Fruit fly (Drosophila melanogaster) whole organism, embryonic: ENCODE data around the gene Psn.
A peak's percentile ranks its signal among the peaks of the same experiment; 100 is the strongest.

Experiments used
- Atf-2 ChIP-seq: fragments of 200-800 bp; sonication (Bioruptor generic); optimal IDR thresholded peaks from 2 replicates; lab custom pipeline; 2016; ENCODE audit warnings: missing biosample characterization, missing genetic modification characterization
- Awh ChIP-seq: fragments of 200-800 bp; sonication (Bioruptor generic); IDR thresholded peaks from 2 replicates; pipeline ENCODE4, ENCODE4 v1.3.6; 2022; ENCODE audit warnings: missing biosample characterization, missing genetic modification characterization
- BtbVII ChIP-seq: fragments of 200-800 bp; sonication (Bioruptor generic); optimal IDR thresholded peaks from 3 replicates; lab custom pipeline; 2017; ENCODE audit warnings: missing biosample characterization, mild to moderate bottlenecking, missing genetic modification characterization
- CG11085 ChIP-seq: fragments of 200-800 bp; sonication (Bioruptor generic); IDR thresholded peaks from 2 replicates; pipeline ENCODE4 v1.3.6; 2022; ENCODE audit warnings: missing biosample characterization, missing genetic modification characterization
- CG11398 ChIP-seq: fragments of 200-800 bp; sonication (Bioruptor generic); optimal IDR thresholded peaks from 2 replicates; lab custom pipeline; 2016; ENCODE audit warnings: missing biosample characterization, missing genetic modification characterization
- CG11696 ChIP-seq: fragments of 200-800 bp; sonication (Bioruptor generic); IDR thresholded peaks from 2 replicates; pipeline ENCODE4 v1.3.6; 2022; ENCODE audit warnings: missing biosample characterization, missing genetic modification characterization
- CG13624 ChIP-seq: fragments of 200-800 bp; sonication (Bioruptor generic); optimal IDR thresholded peaks from 2 replicates; lab custom pipeline; 2016; ENCODE audit warnings: missing biosample characterization, missing genetic modification characterization
- CG14965 ChIP-seq: fragments of 200-800 bp; sonication (Bioruptor generic); optimal IDR thresholded peaks from 2 replicates; lab custom pipeline; 2016; ENCODE audit warnings: missing biosample characterization, missing genetic modification characterization, borderline replicate concordance
- CG15479 ChIP-seq: fragments of 200-800 bp; sonication (Bioruptor generic); optimal IDR thresholded peaks from 3 replicates; lab custom pipeline; 2019; ENCODE audit warnings: missing biosample characterization, mild to moderate bottlenecking, missing genetic modification characterization, moderate library complexity
- CG15514 ChIP-seq: fragments of 200-800 bp; sonication (Bioruptor generic); optimal IDR thresholded peaks from 3 replicates; lab custom pipeline; 2017; ENCODE audit warnings: missing biosample characterization, missing genetic modification characterization, mild to moderate bottlenecking, moderate library complexity, missing genetic modification reagents
- CG16813 ChIP-seq: fragments of 200-800 bp; sonication (Bioruptor generic); IDR thresholded peaks from 3 replicates; pipeline ENCODE4 v1.3.6; 2022; ENCODE audit warnings: missing biosample characterization, missing genetic modification characterization; ENCODE audit not compliant: partially characterized antibody
- CG17385 ChIP-seq: fragments of 200-800 bp; sonication (Bioruptor generic); optimal IDR thresholded peaks from 3 replicates; lab custom pipeline; 2018; ENCODE audit warnings: missing biosample characterization, mild to moderate bottlenecking, missing genetic modification characterization
- CG17912 ChIP-seq: fragments of 200-800 bp; sonication (Bioruptor generic); optimal IDR thresholded peaks from 2 replicates; lab custom pipeline; 2018; ENCODE audit warnings: missing biosample characterization, mild to moderate bottlenecking, missing genetic modification characterization
- CG2678 ChIP-seq: fragments of 200-800 bp; sonication (Bioruptor generic); optimal IDR thresholded peaks from 3 replicates; lab custom pipeline; 2019; ENCODE audit warnings: missing biosample characterization, mild to moderate bottlenecking, missing genetic modification characterization, moderate library complexity
- CG3838 ChIP-seq: fragments of 200-800 bp; sonication (Bioruptor generic); optimal IDR thresholded peaks from 3 replicates; lab custom pipeline; 2016; ENCODE audit warnings: missing biosample characterization, missing genetic modification characterization
- CG4707 ChIP-seq: fragments of 200-800 bp; sonication (Bioruptor generic); optimal IDR thresholded peaks from 2 replicates; lab custom pipeline; 2018; ENCODE audit warnings: missing biosample characterization, mild to moderate bottlenecking, missing genetic modification characterization, moderate library complexity
- CG6175 ChIP-seq: fragments of 200-800 bp; sonication (Bioruptor generic); IDR thresholded peaks from 3 replicates; pipeline ENCODE4 v1.3.6; 2022; ENCODE audit warnings: missing biosample characterization, missing genetic modification characterization
- CG8359 ChIP-seq: fragments of 200-800 bp; sonication (Bioruptor generic); optimal IDR thresholded peaks from 2 replicates; lab custom pipeline; 2017; ENCODE audit warnings: missing biosample characterization, mild to moderate bottlenecking, missing genetic modification characterization, borderline replicate concordance
- CG8478 ChIP-seq: fragments of >200 bp; optimal IDR thresholded peaks from 2 replicates; lab custom pipeline; 2018
- CG8765 ChIP-seq: fragments of 200-800 bp; sonication (Bioruptor generic); IDR thresholded peaks from 2 replicates; pipeline ENCODE4 v1.3.6; 2022; ENCODE audit warnings: missing biosample characterization, missing genetic modification characterization
- Camta ChIP-seq: fragments of 200-800 bp; sonication (Bioruptor generic); optimal IDR thresholded peaks from 2 replicates; lab custom pipeline; 2016; ENCODE audit warnings: missing biosample characterization, missing genetic modification characterization
- Fer1 ChIP-seq: fragments of 200-800 bp; sonication (Bioruptor generic); optimal IDR thresholded peaks from 2 replicates; lab custom pipeline; 2017; ENCODE audit warnings: missing biosample characterization, mild to moderate bottlenecking, missing genetic modification characterization
- Fer2 ChIP-seq: fragments of 200-800 bp; sonication (Bioruptor generic); optimal IDR thresholded peaks from 2 replicates; lab custom pipeline; 2018; ENCODE audit warnings: missing biosample characterization, mild to moderate bottlenecking, missing genetic modification characterization, moderate library complexity
- HHEX ChIP-seq: fragments of 200-800 bp; sonication (Bioruptor generic); optimal IDR thresholded peaks from 3 replicates; lab custom pipeline; 2017; ENCODE audit warnings: missing biosample characterization, mild to moderate bottlenecking, missing genetic modification characterization, missing genetic modification reagents
- HLH4C ChIP-seq: fragments of 200-800 bp; sonication (Bioruptor generic); IDR thresholded peaks from 3 replicates; pipeline ENCODE4 v1.3.6; 2022; ENCODE audit warnings: missing biosample characterization, missing genetic modification characterization; ENCODE audit not compliant: partially characterized antibody
- Hand ChIP-seq: fragments of 200-800 bp; sonication (Bioruptor generic); optimal IDR thresholded peaks from 2 replicates; lab custom pipeline; 2017; ENCODE audit warnings: mild to moderate bottlenecking, missing biosample characterization, missing genetic modification reagents, missing genetic modification characterization
- MESR4 ChIP-seq: fragments of 200-800 bp; sonication (Bioruptor generic); optimal IDR thresholded peaks from 2 replicates; lab custom pipeline; 2018; ENCODE audit warnings: missing biosample characterization, mild to moderate bottlenecking, missing genetic modification characterization, moderate library complexity
- Max ChIP-seq: fragments of 200-800 bp; sonication (Bioruptor generic); optimal IDR thresholded peaks from 2 replicates; lab custom pipeline; 2016; ENCODE audit warnings: missing biosample characterization, mild to moderate bottlenecking, missing genetic modification characterization
- Med ChIP-seq: fragments of 200-800 bp; sonication (Bioruptor generic); peaks from one replicate; lab custom pipeline; 2016; ENCODE audit warnings: missing biosample characterization, missing genetic modification characterization, mild to moderate bottlenecking, inconsistent platforms, moderate library complexity
- Sry-β ChIP-seq: fragments of 200-800 bp; sonication (Bioruptor generic); optimal IDR thresholded peaks from 2 replicates; lab custom pipeline; 2018; ENCODE audit warnings: missing biosample characterization, mild to moderate bottlenecking, missing genetic modification characterization, moderate library complexity
- Usf ChIP-seq: fragments of 200-800 bp; sonication (Bioruptor generic); optimal IDR thresholded peaks from 2 replicates; lab custom pipeline; 2017; ENCODE audit warnings: missing genotype, missing biosample characterization, missing genetic modification characterization
- ash1 ChIP-seq: fragments of 200-800 bp; sonication (Bioruptor generic); optimal IDR thresholded peaks from 2 replicates; lab custom pipeline; 2018; ENCODE audit warnings: missing biosample characterization, mild to moderate bottlenecking, missing genetic modification characterization
- dmrt99B ChIP-seq: fragments of 200-800 bp; sonication (Bioruptor generic); optimal IDR thresholded peaks from 2 replicates; lab custom pipeline; 2018; ENCODE audit warnings: missing biosample characterization, mild to moderate bottlenecking, missing genetic modification characterization, moderate library complexity
- ems ChIP-seq: fragments of 200-800 bp; sonication (Bioruptor generic); optimal IDR thresholded peaks from 3 replicates; lab custom pipeline; 2016; ENCODE audit warnings: missing biosample characterization, missing genetic modification characterization
- gro ChIP-seq: fragments of 200-800 bp; sonication (Bioruptor generic); optimal IDR thresholded peaks from 2 replicates; lab custom pipeline; 2016; ENCODE audit warnings: missing biosample characterization, missing genetic modification characterization
- hkb ChIP-seq, 2 experiments: fragments of 200-800 bp in 1 of 2; fragments of >200 bp in 1 of 2; sonication (Bioruptor generic) in 1 of 2; IDR thresholded peaks in 1 of 2; optimal IDR thresholded peaks in 1 of 2; 2 replicates each; pipeline versions ENCODE4 v1.3.6 to Lab custom; 2017 to 2022; ENCODE audit warnings: missing biosample characterization in 1 of 2, missing genetic modification characterization in 1 of 2
- insv ChIP-seq, 2 experiments: fragments of 200-800 bp; sonication (Bioruptor generic); optimal IDR thresholded peaks; 3 replicates each; lab custom pipeline; 2016 to 2018; ENCODE audit warnings: missing biosample characterization in 2 of 2, missing genetic modification characterization in 2 of 2
- inv ChIP-seq: fragments of 200-800 bp; sonication (Bioruptor generic); IDR thresholded peaks from 2 replicates; pipeline ENCODE4 v1.3.6; 2022; ENCODE audit warnings: missing biosample characterization, missing genetic modification characterization; ENCODE audit not compliant: partially characterized antibody
- jing ChIP-seq: fragments of 200-800 bp; sonication (Bioruptor generic); optimal IDR thresholded peaks from 2 replicates; lab custom pipeline; 2018; ENCODE audit warnings: missing biosample characterization, mild to moderate bottlenecking, missing genetic modification characterization
- oc ChIP-seq: fragments of 200-800 bp; sonication (Bioruptor generic); optimal IDR thresholded peaks from 2 replicates; lab custom pipeline; 2018; ENCODE audit warnings: missing biosample characterization, mild to moderate bottlenecking, missing genetic modification characterization, moderate library complexity
- pfk ChIP-seq: fragments of 200-800 bp; sonication (Bioruptor generic); optimal IDR thresholded peaks from 2 replicates; lab custom pipeline; 2018; ENCODE audit warnings: missing biosample characterization, mild to moderate bottlenecking, missing genetic modification characterization, moderate library complexity
- pho ChIP-seq: fragments of 200-800 bp; sonication (Bioruptor generic); optimal IDR thresholded peaks from 2 replicates; lab custom pipeline; 2016; ENCODE audit warnings: missing biosample characterization, missing genetic modification characterization
- pum ChIP-seq: fragments of 200-800 bp; sonication (Bioruptor generic); optimal IDR thresholded peaks from 2 replicates; lab custom pipeline; 2016; ENCODE audit warnings: missing biosample characterization, missing genetic modification characterization
- pzg ChIP-seq: fragments of 200-800 bp; sonication (Bioruptor generic); optimal IDR thresholded peaks from 3 replicates; lab custom pipeline; 2018; ENCODE audit warnings: missing biosample characterization, mild to moderate bottlenecking, missing genetic modification characterization, moderate library complexity
- schlank ChIP-seq: fragments of 200-800 bp; sonication (Bioruptor generic); optimal IDR thresholded peaks from 2 replicates; lab custom pipeline; 2018; ENCODE audit warnings: missing biosample characterization, mild to moderate bottlenecking, missing genetic modification characterization
- sd ChIP-seq: fragments of 200-800 bp; sonication (Bioruptor generic); optimal IDR thresholded peaks from 3 replicates; lab custom pipeline; 2018; ENCODE audit warnings: missing biosample characterization, mild to moderate bottlenecking, missing genetic modification characterization, moderate library complexity
- sens ChIP-seq: fragments of 200-800 bp; sonication (Bioruptor generic); peaks from one replicate; lab custom pipeline; 2016; ENCODE audit warnings: missing biosample characterization, missing genetic modification characterization
- ssp ChIP-seq: fragments of 200-800 bp; sonication (Bioruptor generic); IDR thresholded peaks from 2 replicates; pipeline ENCODE4 v1.3.6; 2022; ENCODE audit warnings: missing biosample characterization, missing genetic modification characterization
- usp ChIP-seq: fragments of >200 bp; optimal IDR thresholded peaks from 2 replicates; lab custom pipeline; 2017; ENCODE audit warnings: missing biosample characterization, missing genetic modification characterization
- vfl ChIP-seq: fragments of 200-800 bp; sonication (Bioruptor generic); optimal IDR thresholded peaks from 2 replicates; lab custom pipeline; 2016; ENCODE audit warnings: missing biosample characterization, missing genetic modification characterization
- vvl ChIP-seq: fragments of 200-800 bp; sonication (Bioruptor generic); IDR thresholded peaks from 2 replicates; pipeline ENCODE4 v1.3.6; 2022; ENCODE audit warnings: missing biosample characterization, missing genetic modification characterization

Gene Psn

dm6 chr3L:20447957-20448356, 15.7 kb downstream of the Psn start (continued):
- TF ChIP-seq pho (GFP tag; lab: Kevin White, UChicago) (no peak), oc (no peak), gro (GFP tag; lab: Kevin White, UChicago) (no peak), CG14965 (GFP tag; lab: Kevin White, UChicago) (no peak), Awh (GFP tag; lab: Robert Waterston, UW) (no peak), CG17385 (peak; percentile 38), sd (no peak), ems (no peak), pzg (GFP tag; lab: Kevin White, UChicago) (no peak), Max (GFP tag; lab: Kevin White, UChicago) (no peak), jing (GFP tag; lab: Kevin White, UChicago) (no peak), Fer1 (GFP tag; lab: Kevin White, UChicago) (peak; percentile 75), ash1 (GFP tag; lab: Kevin White, UChicago) (no peak), inv (GFP tag; lab: Robert Waterston, UW) (no peak), Sry-β (GFP tag; lab: Kevin White, UChicago) (peak; percentile 15), CG15514 (GFP tag; lab: Kevin White, UChicago) (peak; percentile 61), pfk (GFP tag; lab: Kevin White, UChicago) (no peak), dmrt99B (tag; lab: Kevin White, UChicago) (no peak), CG2678 (peak; percentile 66), CG11085 (GFP tag; lab: Robert Waterston, UW) (no peak), Hand (GFP tag; lab: Kevin White, UChicago) (peak; percentile 20), CG16813 (GFP tag; lab: Robert Waterston, UW) (no peak), CG11398 (GFP tag; lab: Kevin White, UChicago) (no peak), HLH4C (GFP tag; lab: Robert Waterston, UW) (no peak), CG4707 (GFP tag; lab: Kevin White, UChicago) (peak; percentile 7), CG15479 (no peak), insv (GFP tag; optimal IDR thresholded peaks at IDR 0.05; lab: Kevin White, UChicago) (peak in 1 of 2 experiments; percentile 10), Med (GFP tag; lab: Kevin White, UChicago) (peak; percentile 77), usp (GFP tag; lab: Kevin White, UChicago) (no peak), HHEX (GFP tag; lab: Kevin White, UChicago) (peak; percentile 52), CG8765 (GFP tag; lab: Robert Waterston, UW) (no peak), CG3838 (GFP tag; lab: Kevin White, UChicago) (no peak), BtbVII (GFP tag; lab: Kevin White, UChicago) (peak; percentile 82), vvl (GFP tag; lab: Robert Waterston, UW) (no peak), schlank (tag; lab: Kevin White, UChicago) (peak; percentile 63), Atf-2 (GFP tag; lab: Kevin White, UChicago) (no peak), CG8359 (GFP tag; lab: Kevin White, UChicago) (peak; percentile 36), vfl (no peak), CG11696 (GFP tag; lab: Robert Waterston, UW) (no peak), CG6175 (GFP tag; lab: Robert Waterston, UW) (no peak), CG17912 (GFP tag; lab: Kevin White, UChicago) (peak; percentile 21), Camta (no peak), sens (GFP tag; lab: Kevin White, UChicago) (no peak), Fer2 (tag; lab: Kevin White, UChicago) (peak; percentile 28), ssp (GFP tag; lab: Robert Waterston, UW) (no peak), CG13624 (GFP tag; lab: Kevin White, UChicago) (no peak), pum (no peak), MESR4 (GFP tag; lab: Kevin White, UChicago) (no peak), CG8478 (lab: Kevin White, UChicago) (no peak), hkb (optimal IDR thresholded peaks at IDR 0.05; lab: Kevin White, UChicago) (no peak), hkb (GFP tag; IDR thresholded peaks at IDR 0.05; lab: Robert Waterston, UW) (0 out of 2 replicates have a peak, but pooled peaks have one; percentile 49), Usf (no peak)
